Worm (Caenorhabditis elegans) whole organism, mixed stage, embryonic: ENCODE data around the gene C41H7.9.

Source experiments
- blmp-1 ChIP-seq: fragments of 150-350 bp; optimal IDR thresholded peaks from 2 replicates; lab custom pipeline; 2014; ENCODE audit warnings: missing biosample characterization, missing genetic modification characterization
- lin-13 ChIP-seq: fragments of 150-350 bp; optimal IDR thresholded peaks from 2 replicates; lab custom pipeline; 2014; ENCODE audit warnings: missing biosample characterization, missing genetic modification characterization
- lsy-2 ChIP-seq: fragments of 150-350 bp; optimal IDR thresholded peaks from 2 replicates; lab custom pipeline; 2014; ENCODE audit warnings: missing biosample characterization, missing genetic modification characterization
- mab-5 ChIP-seq: fragments of 150-350 bp; optimal IDR thresholded peaks from 2 replicates; lab custom pipeline; 2014; ENCODE audit warnings: missing biosample characterization, missing genetic modification characterization
- pha-4 ChIP-seq: fragments of 150-350 bp; optimal IDR thresholded peaks from 2 replicates; lab custom pipeline; 2018; ENCODE audit warnings: missing biosample characterization, missing genetic modification reagents, missing genetic modification characterization
- zip-8 ChIP-seq: fragments of 150-350 bp; optimal IDR thresholded peaks from 2 replicates; lab custom pipeline; 2014; ENCODE audit warnings: missing biosample characterization, missing genetic modification characterization

ce11 chrII:3052843-3053242 is 40.8 kb upstream of the C41H7.9 start:
- TF ChIP-seq lsy-2 = no peak
- no peak for TF ChIP-seq mab-5 (tag; lab: Kevin White, UChicago)
- no peak for TF ChIP-seq zip-8 (tag; lab: Kevin White, UChicago)
- TF ChIP-seq lin-13 = no peak
- TF ChIP-seq blmp-1 (tag; lab: Kevin White, UChicago) = no peak
- no peak for TF ChIP-seq pha-4
